Fruit fly (Drosophila melanogaster) S2 (cell line): ENCODE data around the gene Ldsdh1.

ENCODE experiments used
- CG8478 ChIP-seq: fragments of >200 bp; optimal IDR thresholded peaks from 2 replicates; lab custom pipeline; 2018
- CTCF ChIP-seq, 2 experiments: fragments of >200 bp; optimal IDR thresholded peaks; 2 replicates each; lab custom pipeline; 2018

The Ldsdh1 gene

dm6 chrX:8107936-8108335 lies 26.5 kb upstream of the Ldsdh1 start:
- TF ChIP-seq CG8478: no peak
- no peak for TF ChIP-seq CTCF (optimal IDR thresholded peaks at IDR 0.05; lab: Kevin White, UChicago)

dm6 chrX:8106281-8107050 lies 25.1 kb upstream of the Ldsdh1 start:
- TF ChIP-seq CTCF (optimal IDR thresholded peaks at IDR 0.05; lab: Kevin White, UChicago): no peak
- TF ChIP-seq CG8478: no peak

dm6 chrX:8101479-8102198 lies 20.2 kb upstream of the Ldsdh1 start, which contains the start of gene CG2258:
Gene CG2258 (minus strand): TSS chrX:8102095.
- TF ChIP-seq CTCF (optimal IDR thresholded peaks at IDR 0.05; lab: Kevin White, UChicago) (no peak), CG8478 (no peak)

- TF ChIP-seq CTCF (optimal IDR thresholded peaks at IDR 0.05; lab: Kevin White, UChicago) (no peak), CG8478 (no peak)
Measured at dm6 chrX:8100826-8101079, 19.3 kb upstream of the Ldsdh1 start.

- TF ChIP-seq CTCF (optimal IDR thresholded peaks at IDR 0.05; lab: Kevin White, UChicago) (no peak), CG8478 (no peak)
Measured at dm6 chrX:8100026-8100825, 18.8 kb upstream of the Ldsdh1 start.

- peak in 1 of 2 experiments; percentile 50 for TF ChIP-seq CTCF (optimal IDR thresholded peaks at IDR 0.05; lab: Kevin White, UChicago)
- TF ChIP-seq CG8478: no peak
Measured at dm6 chrX:8093722-8094177, 12.3 kb upstream of the Ldsdh1 start, which contains the start of gene UbcE2H. Gene UbcE2H (minus strand): TSS chrX:8094064.

- TF ChIP-seq CG8478 (no peak), CTCF (optimal IDR thresholded peaks at IDR 0.05; lab: Kevin White, UChicago) (no peak)
Measured at dm6 chrX:8092893-8093721, 11.7 kb upstream of the Ldsdh1 start.

dm6 chrX:8092075-8092682 lies 10.8 kb upstream of the Ldsdh1 start:
- no peak for TF ChIP-seq CTCF (optimal IDR thresholded peaks at IDR 0.05; lab: Kevin White, UChicago)

dm6 chrX:8091017-8091620 lies 9.7 kb upstream of the Ldsdh1 start:
- TF ChIP-seq CG8478: no peak
- no peak for TF ChIP-seq CTCF (optimal IDR thresholded peaks at IDR 0.05; lab: Kevin White, UChicago)

dm6 chrX:8087113-8087512 lies 5.7 kb upstream of the Ldsdh1 start, which contains the start of gene CG2256:
Gene CG2256 (minus strand): TSS chrX:8087213.
- TF ChIP-seq CG8478 (no peak), CTCF (optimal IDR thresholded peaks at IDR 0.05; lab: Kevin White, UChicago) (no peak)

- TF ChIP-seq CG8478 (no peak), CTCF (optimal IDR thresholded peaks at IDR 0.05; lab: Kevin White, UChicago) (no peak)
Measured at dm6 chrX:8080174-8080573, 1.2 kb downstream of the Ldsdh1 start.

dm6 chrX:8075300-8075927 lies 6.0 kb downstream of the Ldsdh1 start, which contains the start of the genes Upf2 and CG1571:
Gene Upf2 (minus strand): TSS chrX:8075466.
Gene CG1571 (plus strand): TSS chrX:8075877.
- no peak for TF ChIP-seq CG8478

- no peak for TF ChIP-seq CG8478
- TF ChIP-seq CTCF (optimal IDR thresholded peaks at IDR 0.05; lab: Kevin White, UChicago): no peak
Measured at dm6 chrX:8063223-8063674, 18.2 kb downstream of the Ldsdh1 start.

dm6 chrX:8062180-8062480 lies 19.3 kb downstream of the Ldsdh1 start:
- TF ChIP-seq CTCF (optimal IDR thresholded peaks at IDR 0.05; lab: Kevin White, UChicago) (no peak), CG8478 (no peak)
